Worm (Caenorhabditis elegans): ENCODE results near the gene T20F7.3.

Gene T20F7.3

DNA sequence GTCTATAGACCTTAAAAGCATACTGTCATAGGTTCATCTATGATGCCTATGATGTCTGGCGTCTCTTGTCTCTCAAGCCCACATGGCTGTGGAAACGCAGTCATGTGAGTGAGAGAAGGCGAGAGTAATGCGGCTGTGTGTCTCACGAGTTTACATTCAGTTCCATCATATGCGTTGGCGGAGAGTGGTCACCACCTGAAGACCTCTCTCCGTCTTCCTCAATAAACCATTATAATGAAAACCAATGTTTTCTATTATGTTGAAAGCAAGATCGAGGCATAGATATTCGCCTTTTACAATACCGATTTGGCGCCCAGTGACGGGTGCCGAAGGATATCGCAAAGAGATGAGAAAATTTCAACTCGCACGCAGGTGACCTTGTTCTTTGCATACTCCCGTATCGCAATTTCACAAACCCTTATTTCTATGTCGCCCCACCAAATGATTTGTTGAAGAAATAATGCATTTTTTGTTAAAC lies 41.7 kb downstream of the T20F7.3 start:
- TF ChIP-seq unc-55 (GFP tag; optimal IDR thresholded peaks at IDR 0.05), result peak; percentile 34
- peak; percentile 22 for TF ChIP-seq ceh-31 (tag; optimal IDR thresholded peaks at IDR 0.05)
- TF ChIP-seq tbx-2 (tag; optimal IDR thresholded peaks at IDR 0.05), result peak; percentile 18
- TF ChIP-seq hlh-30 (tag; optimal IDR thresholded peaks at IDR 0.05; ENCODE audit: insufficient read depth), result peak; percentile 91

DNA sequence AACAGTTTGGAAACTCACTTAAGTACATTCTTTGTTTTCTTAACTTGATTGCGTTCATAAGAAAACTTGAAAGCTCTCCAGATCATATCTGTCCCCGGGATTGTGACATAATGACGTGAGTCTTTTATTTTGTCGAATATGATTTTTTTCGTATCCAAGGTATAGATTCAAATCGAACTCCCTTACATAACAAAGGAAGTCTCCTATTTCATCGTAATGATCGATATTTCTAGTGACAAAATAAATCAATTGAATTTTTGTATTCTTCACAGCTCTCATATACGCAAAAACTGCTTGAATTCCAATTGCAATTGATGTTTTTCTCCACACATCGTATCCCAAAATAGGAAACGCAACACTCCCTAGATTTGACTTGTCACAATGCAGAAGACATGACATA lies 42.5 kb downstream of the T20F7.3 start:
- TF ChIP-seq zip-5 (tag; optimal IDR thresholded peaks at IDR 0.05) (no peak), eyg-1 (tag; optimal IDR thresholded peaks at IDR 0.05) (no peak), syd-9 (tag; optimal IDR thresholded peaks at IDR 0.05) (no peak)

DNA sequence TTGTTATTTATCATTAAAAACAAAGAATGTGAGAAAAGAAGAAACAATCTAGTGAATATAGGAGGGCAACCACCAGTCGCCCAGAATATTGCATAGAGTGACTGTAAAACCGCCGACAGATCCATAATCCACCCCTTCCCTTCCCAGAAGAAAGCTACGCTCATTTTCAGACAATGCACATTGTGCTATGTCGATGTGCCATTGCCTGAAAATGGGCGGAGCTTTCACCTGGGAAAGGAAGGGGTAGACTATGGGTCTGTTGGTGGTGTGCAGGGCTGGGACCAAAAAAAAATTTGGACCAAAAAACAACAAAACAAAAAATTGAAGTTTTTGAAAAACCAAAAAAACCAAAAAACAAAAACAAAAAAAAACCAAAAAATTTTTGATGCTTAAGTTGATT lies 43.4 kb downstream of the T20F7.3 start, which contains the start of gene F39F10.4:
F39F10.4 (minus strand) TSS at position 101 of the 400 bp plus-strand sequence.
- TF ChIP-seq mec-3 (tag; optimal IDR thresholded peaks at IDR 0.05; ENCODE audit: borderline replicate concordance), result no peak
- no peak for TF ChIP-seq dmd-4 (tag; optimal IDR thresholded peaks at IDR 0.05; ENCODE audit: borderline replicate concordance)
- TF ChIP-seq nhr-232 (tag; optimal IDR thresholded peaks at IDR 0.05), result no peak
- TF ChIP-seq ceh-19 (GFP tag; optimal IDR thresholded peaks at IDR 0.05), result no peak
- no peak for TF ChIP-seq hlh-13 (GFP tag; optimal IDR thresholded peaks at IDR 0.05)
- TF ChIP-seq sdc-2 (tag; optimal IDR thresholded peaks at IDR 0.05), result no peak
- no peak for TF ChIP-seq che-1 (tag; optimal IDR thresholded peaks at IDR 0.05)
- no peak for TF ChIP-seq unc-3 (GFP tag; conservative IDR thresholded peaks at IDR 0.05)
- no peak for TF ChIP-seq unc-3 (tag; optimal IDR thresholded peaks at IDR 0.05)
- no peak for TF ChIP-seq nhr-11 (tag; optimal IDR thresholded peaks at IDR 0.05)
